Worm (Caenorhabditis elegans): ENCODE data around the gene clc-31.

DNA sequence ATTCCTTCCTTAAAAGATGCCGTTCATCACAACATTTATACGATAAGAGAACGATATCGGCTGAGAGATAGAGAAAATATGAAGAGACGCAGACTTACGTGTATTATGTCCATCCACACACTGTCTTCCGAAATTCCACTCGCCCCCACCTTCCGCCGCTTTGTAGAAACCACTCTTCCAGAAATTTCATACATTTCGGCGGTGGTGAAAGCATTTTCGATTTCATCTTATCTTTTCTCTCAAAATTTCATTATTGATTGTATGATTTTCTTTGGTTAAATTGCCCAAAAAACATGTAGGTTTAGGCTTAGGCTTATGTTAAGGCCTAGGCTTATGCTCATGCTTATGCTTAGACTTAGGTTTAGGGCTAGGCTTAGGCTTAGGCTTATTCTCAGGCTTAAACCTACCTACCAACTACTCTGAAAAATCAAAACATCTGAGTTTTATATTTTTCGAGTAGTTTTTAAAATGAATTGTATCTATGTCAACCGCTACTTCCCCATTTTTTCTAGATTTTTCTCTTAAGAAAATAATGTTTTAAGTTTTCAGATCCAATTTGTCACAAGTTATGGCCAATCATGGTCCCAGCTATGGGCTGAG lies 3.0 kb upstream of the clc-31 start, which contains the start of gene cpn-2:
- no peak for TF ChIP-seq nhr-77 (tag; optimal IDR thresholded peaks at IDR 0.05)
- no peak for TF ChIP-seq nhr-23 (tag; optimal IDR thresholded peaks at IDR 0.05)
- TF ChIP-seq mdl-1 (tag; optimal IDR thresholded peaks at IDR 0.05) = no peak
- no peak for TF ChIP-seq nhr-76 (tag; optimal IDR thresholded peaks at IDR 0.05)

Data from whole organism, L3 larva.